Fruit fly (Drosophila melanogaster) whole organism, embryonic: ENCODE data around the gene CG34283.

Experiments used
- Atf-2 ChIP-seq: fragments of 200-800 bp; sonication (Bioruptor generic); optimal IDR thresholded peaks from 2 replicates; lab custom pipeline; 2016; ENCODE audit warnings: missing biosample characterization, missing genetic modification characterization
- Atf6 ChIP-seq: fragments of 200-800 bp; sonication (Bioruptor generic); IDR thresholded peaks from 2 replicates; pipeline ENCODE4 v1.3.6; 2022; ENCODE audit warnings: missing biosample characterization, missing genetic modification characterization
- B-H2 ChIP-seq: fragments of 200-800 bp; sonication (Bioruptor generic); optimal IDR thresholded peaks from 2 replicates; lab custom pipeline; 2018; ENCODE audit warnings: missing biosample characterization, mild to moderate bottlenecking, missing genetic modification characterization
- C15 ChIP-seq: fragments of 200-800 bp; sonication (Bioruptor generic); IDR thresholded peaks from 3 replicates; pipeline ENCODE4 v1.3.6; 2022; ENCODE audit warnings: missing biosample characterization, missing genetic modification characterization
- CG1024 ChIP-seq: fragments of 200-800 bp; sonication (Bioruptor generic); IDR thresholded peaks from 2 replicates; pipeline ENCODE4 v1.3.6; 2022; ENCODE audit warnings: missing biosample characterization, missing genetic modification characterization
- CG10979 ChIP-seq: fragments of 200-800 bp; sonication (Bioruptor generic); optimal IDR thresholded peaks from 2 replicates; lab custom pipeline; 2018; ENCODE audit warnings: missing biosample characterization, mild to moderate bottlenecking, missing genetic modification characterization, moderate library complexity
- CG12299 ChIP-seq: fragments of 200-800 bp; sonication (Bioruptor generic); optimal IDR thresholded peaks from 2 replicates; lab custom pipeline; 2018; ENCODE audit warnings: missing biosample characterization, mild to moderate bottlenecking, missing genetic modification characterization
- CG12744 ChIP-seq: fragments of 200-800 bp; sonication (Bioruptor generic); optimal IDR thresholded peaks from 2 replicates; lab custom pipeline; 2016; ENCODE audit warnings: missing biosample characterization, missing genetic modification characterization
- CG13123 ChIP-seq: fragments of 200-800 bp; sonication (Bioruptor generic); optimal IDR thresholded peaks from 2 replicates; lab custom pipeline; 2016; ENCODE audit warnings: missing biosample characterization, missing genetic modification characterization
- CG13894 ChIP-seq: fragments of 200-800 bp; sonication (Bioruptor generic); optimal IDR thresholded peaks from 3 replicates; lab custom pipeline; 2018; ENCODE audit warnings: missing biosample characterization, mild to moderate bottlenecking, missing genetic modification characterization, moderate library complexity
- CG14860 ChIP-seq: fragments of 200-800 bp; sonication (Bioruptor generic); IDR thresholded peaks from 3 replicates; pipeline ENCODE4 v1.3.6; 2022; ENCODE audit warnings: missing biosample characterization, missing genetic modification characterization; ENCODE audit not compliant: partially characterized antibody
- CG18476 ChIP-seq: fragments of 200-800 bp; sonication (Bioruptor generic); optimal IDR thresholded peaks from 2 replicates; lab custom pipeline; 2016; ENCODE audit warnings: missing biosample characterization, mild to moderate bottlenecking, missing genetic modification characterization
- CG18619 ChIP-seq: fragments of 200-800 bp; sonication (Bioruptor generic); optimal IDR thresholded peaks from 3 replicates; lab custom pipeline; 2017; ENCODE audit warnings: missing biosample characterization, mild to moderate bottlenecking, missing genetic modification characterization
- CG2712 ChIP-seq: fragments of 200-800 bp; optimal IDR thresholded peaks from 3 replicates; lab custom pipeline; 2019; ENCODE audit warnings: missing biosample characterization, mild to moderate bottlenecking, missing genetic modification characterization, moderate library complexity
- CG2875 ChIP-seq: fragments of 200-800 bp; sonication (Bioruptor generic); optimal IDR thresholded peaks from 2 replicates; lab custom pipeline; 2017; ENCODE audit warnings: missing biosample characterization, mild to moderate bottlenecking, missing genetic modification characterization, missing genetic modification reagents
- CG31224 ChIP-seq: fragments of 200-800 bp; sonication (Bioruptor generic); IDR thresholded peaks from 2 replicates; pipeline ENCODE4 v1.3.6; 2022; ENCODE audit warnings: missing biosample characterization, missing genetic modification characterization
- CG4424 ChIP-seq: fragments of 200-800 bp; sonication (Bioruptor generic); optimal IDR thresholded peaks from 3 replicates; lab custom pipeline; 2016; ENCODE audit warnings: missing biosample characterization, missing genetic modification characterization
- CG4730 ChIP-seq: fragments of 200-800 bp; sonication (Bioruptor generic); IDR thresholded peaks from 2 replicates; pipeline ENCODE4 v1.3.6; 2022; ENCODE audit warnings: missing biosample characterization, missing genetic modification characterization
- CG5953 ChIP-seq: fragments of 200-800 bp; sonication (Bioruptor generic); IDR thresholded peaks from 2 replicates; pipeline ENCODE4 v1.3.6; 2022; ENCODE audit warnings: missing biosample characterization, missing genetic modification characterization
- CG7271 ChIP-seq: fragments of 200-800 bp; sonication (Bioruptor generic); optimal IDR thresholded peaks from 2 replicates; lab custom pipeline; 2018; ENCODE audit warnings: missing biosample characterization, mild to moderate bottlenecking, missing genetic modification characterization, moderate library complexity
- CG8089 ChIP-seq: fragments of 200-800 bp; sonication (Bioruptor generic); optimal IDR thresholded peaks from 3 replicates; lab custom pipeline; 2016; ENCODE audit warnings: missing biosample characterization, missing genetic modification characterization
- CG9215 ChIP-seq: fragments of 200-800 bp; sonication (Bioruptor generic); IDR thresholded peaks from 2 replicates; pipeline ENCODE4 v1.3.6; 2022; ENCODE audit warnings: missing biosample characterization, missing genetic modification characterization
- CG9609 ChIP-seq: fragments of 200-800 bp; sonication (Bioruptor generic); optimal IDR thresholded peaks from 3 replicates; lab custom pipeline; 2016; ENCODE audit warnings: missing biosample characterization, missing genetic modification characterization
- CG9932 ChIP-seq: fragments of 200-800 bp; sonication (Bioruptor generic); IDR thresholded peaks from 2 replicates; pipeline ENCODE4 v1.3.6; 2022; ENCODE audit warnings: missing biosample characterization, missing genetic modification characterization
- Fer2 ChIP-seq: fragments of 200-800 bp; sonication (Bioruptor generic); optimal IDR thresholded peaks from 2 replicates; lab custom pipeline; 2018; ENCODE audit warnings: missing biosample characterization, mild to moderate bottlenecking, missing genetic modification characterization, moderate library complexity
- Gsc ChIP-seq: fragments of 200-800 bp; sonication (Bioruptor generic); IDR thresholded peaks from 2 replicates; pipeline ENCODE4 v1.3.6; 2022; ENCODE audit warnings: missing biosample characterization, missing genetic modification characterization
- HLH4C ChIP-seq: fragments of 200-800 bp; sonication (Bioruptor generic); IDR thresholded peaks from 3 replicates; pipeline ENCODE4 v1.3.6; 2022; ENCODE audit warnings: missing biosample characterization, missing genetic modification characterization; ENCODE audit not compliant: partially characterized antibody
- HLH54F ChIP-seq: fragments of 200-800 bp; sonication (Bioruptor generic); optimal IDR thresholded peaks from 3 replicates; lab custom pipeline; 2016; ENCODE audit warnings: missing biosample characterization, missing genetic modification characterization
- Neu2 ChIP-seq: fragments of 200-800 bp; sonication (Bioruptor generic); optimal IDR thresholded peaks from 3 replicates; lab custom pipeline; 2016; ENCODE audit warnings: missing biosample characterization, missing genetic modification characterization, borderline replicate concordance
- Oaz ChIP-seq: fragments of 200-800 bp; sonication (Bioruptor generic); IDR thresholded peaks from 2 replicates; pipeline ENCODE4 v1.3.6; 2022; ENCODE audit warnings: missing biosample characterization, missing genetic modification characterization
- Ravus ChIP-seq: fragments of 200-800 bp; sonication (Bioruptor generic); IDR thresholded peaks from 2 replicates; pipeline ENCODE4 v1.3.6; 2022; ENCODE audit warnings: missing biosample characterization, missing genetic modification characterization
- bab2 ChIP-seq: fragments of 200-800 bp; sonication (Bioruptor generic); optimal IDR thresholded peaks from 2 replicates; lab custom pipeline; 2016; ENCODE audit warnings: missing biosample characterization, missing genetic modification characterization
- chm ChIP-seq: fragments of 200-800 bp; sonication (Bioruptor generic); IDR thresholded peaks from 2 replicates; pipeline ENCODE4 v1.3.6; 2022; ENCODE audit warnings: missing biosample characterization, missing genetic modification characterization
- chn ChIP-seq: fragments of 200-800 bp; sonication (Bioruptor generic); optimal IDR thresholded peaks from 2 replicates; lab custom pipeline; 2016; ENCODE audit warnings: missing biosample characterization, missing genetic modification characterization
- disco-r ChIP-seq: fragments of 200-800 bp; sonication (Bioruptor generic); optimal IDR thresholded peaks from 2 replicates; lab custom pipeline; 2016; ENCODE audit warnings: missing biosample characterization, missing genetic modification characterization
- esg ChIP-seq: fragments of 200-800 bp; sonication (Bioruptor generic); conservative IDR thresholded peaks from 2 replicates; pipeline ENCODE4 v1.3.6; 2022; ENCODE audit warnings: missing biosample characterization, missing genetic modification characterization
- her ChIP-seq: fragments of 200-800 bp; sonication (Bioruptor generic); optimal IDR thresholded peaks from 2 replicates; lab custom pipeline; 2016; ENCODE audit warnings: missing biosample characterization, missing genetic modification characterization
- lola ChIP-seq, 3 experiments: fragments of >200 bp in 2 of 3; fragments of 200-800 bp in 1 of 3; sonication (Bioruptor generic) in 1 of 3; optimal IDR thresholded peaks; 2 replicates each; lab custom pipeline; 2017 to 2019; ENCODE audit warnings: missing biosample characterization in 3 of 3, missing genetic modification characterization in 3 of 3, mild to moderate bottlenecking in 1 of 3, moderate library complexity in 1 of 3
- oc ChIP-seq: fragments of 200-800 bp; sonication (Bioruptor generic); optimal IDR thresholded peaks from 2 replicates; lab custom pipeline; 2018; ENCODE audit warnings: missing biosample characterization, mild to moderate bottlenecking, missing genetic modification characterization, moderate library complexity
- org-1 ChIP-seq: fragments of 200-800 bp; sonication (Bioruptor generic); optimal IDR thresholded peaks from 2 replicates; lab custom pipeline; 2017; ENCODE audit warnings: missing biosample characterization, missing genetic modification characterization
- peb ChIP-seq: fragments of 200-800 bp; sonication (Bioruptor generic); IDR thresholded peaks from 2 replicates; pipeline ENCODE4 v1.3.6; 2022; ENCODE audit warnings: missing biosample characterization, missing genetic modification characterization
- pita ChIP-seq: fragments of 200-800 bp; sonication (Bioruptor generic); optimal IDR thresholded peaks from 2 replicates; lab custom pipeline; 2017; ENCODE audit warnings: missing biosample characterization, mild to moderate bottlenecking, missing genetic modification characterization
- prd ChIP-seq, 3 experiments: fragments of >200 bp in 2 of 3; fragments of 200-800 bp in 1 of 3; sonication (Bioruptor generic) in 1 of 3; optimal IDR thresholded peaks in 2 of 3; IDR thresholded peaks in 1 of 3; 2 replicates in 2 of 3; 3 replicates in 1 of 3; pipeline versions ENCODE4 v1.3.6 to Lab custom; 2017 to 2022; ENCODE audit warnings: missing biosample characterization in 1 of 3, missing genetic modification characterization in 1 of 3
- sc ChIP-seq, 3 experiments: fragments of >200 bp in 2 of 3; fragments of 200-800 bp in 1 of 3; sonication (Bioruptor generic) in 1 of 3; optimal IDR thresholded peaks; 2 replicates in 2 of 3; 3 replicates in 1 of 3; lab custom pipeline; 2017; ENCODE audit warnings: mild to moderate bottlenecking in 1 of 3, missing biosample characterization in 1 of 3, missing genetic modification characterization in 1 of 3, missing genetic modification reagents in 1 of 3
- shn ChIP-seq: fragments of 200-800 bp; sonication (Bioruptor generic); optimal IDR thresholded peaks from 3 replicates; lab custom pipeline; 2016; ENCODE audit warnings: missing biosample characterization, missing genetic modification characterization
- sr ChIP-seq: fragments of 200-800 bp; sonication (Bioruptor generic); IDR thresholded peaks from 3 replicates; pipeline ENCODE4 v1.3.6; 2022; ENCODE audit warnings: missing biosample characterization, missing genetic modification characterization
- tx ChIP-seq: fragments of 200-800 bp; sonication (Bioruptor generic); optimal IDR thresholded peaks from 2 replicates; lab custom pipeline; 2016; ENCODE audit warnings: missing biosample characterization, missing genetic modification characterization
- vfl ChIP-seq: fragments of 200-800 bp; sonication (Bioruptor generic); optimal IDR thresholded peaks from 2 replicates; lab custom pipeline; 2016; ENCODE audit warnings: missing biosample characterization, missing genetic modification characterization
- zen ChIP-seq: fragments of 200-800 bp; sonication (Bioruptor generic); optimal IDR thresholded peaks from 3 replicates; lab custom pipeline; 2018; ENCODE audit warnings: missing biosample characterization, mild to moderate bottlenecking, missing genetic modification characterization, moderate library complexity

Gene CG34283

DNA sequence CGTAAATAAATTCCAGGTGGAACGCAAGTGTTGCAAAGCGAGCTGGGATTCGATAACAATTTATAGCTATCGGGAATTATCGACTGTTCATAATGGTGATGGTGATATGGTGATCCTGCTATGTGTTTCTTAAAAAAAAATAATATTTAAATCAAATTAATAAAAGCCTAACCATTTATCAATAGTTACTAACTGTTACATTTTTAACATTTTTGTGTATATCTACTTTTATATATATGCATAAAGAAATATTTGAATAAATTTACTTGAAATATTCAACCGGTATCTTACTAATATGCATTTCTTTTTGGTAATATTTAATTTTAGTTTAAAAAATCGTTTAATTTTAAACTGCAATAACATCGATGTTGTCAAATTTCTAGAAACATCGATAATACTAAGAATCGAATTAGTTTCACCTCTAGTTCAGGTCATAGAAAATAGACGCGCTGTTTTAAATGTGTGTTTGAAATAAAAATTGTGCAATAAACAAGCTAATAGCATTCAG lies 23.6 kb upstream of the CG34283 start, which contains the start of the genes PGS1 and gwl (continued):
- TF ChIP-seq sc (optimal IDR thresholded peaks at IDR 0.05; lab: Kevin White, UChicago) (no peak), sc (GFP tag; optimal IDR thresholded peaks at IDR 0.05; lab: Kevin White, UChicago) (peak; percentile 40), Neu2 (GFP tag; lab: Kevin White, UChicago) (no peak), CG9932 (peak; percentile 91), CG31224 (GFP tag; lab: Robert Waterston, UW) (peak; percentile 68), CG4424 (GFP tag; lab: Kevin White, UChicago) (peak; percentile 78), CG18619 (peak; percentile 54), B-H2 (GFP tag; lab: Kevin White, UChicago) (peak; percentile 68), oc (tag; lab: Kevin White, UChicago) (no peak), prd (optimal IDR thresholded peaks at IDR 0.05; lab: Kevin White, UChicago) (no peak), prd (GFP tag; IDR thresholded peaks at IDR 0.05; lab: Robert Waterston, UW) (peak; percentile 87), vfl (GFP tag; lab: Kevin White, UChicago) (peak; percentile 28), CG2712 (tag; lab: Kevin White, UChicago) (peak; percentile 74), CG13123 (GFP tag; lab: Kevin White, UChicago) (peak; percentile 60), zen (tag; lab: Kevin White, UChicago) (peak; percentile 51), CG12299 (tag; lab: Kevin White, UChicago) (peak; percentile 67), Fer2 (tag; lab: Kevin White, UChicago) (peak; percentile 58), tx (no peak), Ravus (GFP tag; lab: Robert Waterston, UW) (peak; percentile 28; the same call in 1 of the 2 replicates), CG12744 (GFP tag; lab: Kevin White, UChicago) (peak; percentile 16), shn (GFP tag; lab: Kevin White, UChicago) (no peak), esg (GFP tag; lab: Robert Waterston, UW) (peak; percentile 84), C15 (GFP tag; lab: Robert Waterston, UW) (0 out of 3 replicates have a peak, but pooled peaks have one; percentile 39), chn (GFP tag; lab: Kevin White, UChicago) (peak; percentile 16), CG5953 (0 out of 2 replicates have a peak, but pooled peaks have one; percentile 28), org-1 (GFP tag; lab: Kevin White, UChicago) (no peak), HLH54F (peak; percentile 54), her (GFP tag; lab: Kevin White, UChicago) (no peak), disco-r (GFP tag; lab: Kevin White, UChicago) (no peak), CG1024 (peak; percentile 58), CG7271 (no peak), sr (GFP tag; lab: Robert Waterston, UW) (no peak), Atf-2 (GFP tag; lab: Kevin White, UChicago) (peak; percentile 3), CG8089 (GFP tag; lab: Kevin White, UChicago) (no peak), Atf6 (GFP tag; lab: Robert Waterston, UW) (peak; percentile 81), CG4730 (GFP tag; lab: Robert Waterston, UW) (peak; percentile 81), CG10979 (tag; lab: Kevin White, UChicago) (peak; percentile 66), CG2875 (peak; percentile 9), pita (GFP tag; lab: Kevin White, UChicago) (no peak), Gsc (GFP tag; lab: Robert Waterston, UW) (peak; percentile 12; the same call in 1 of the 2 replicates), CG9609 (GFP tag; lab: Kevin White, UChicago) (peak; percentile 25), CG18476 (GFP tag; lab: Kevin White, UChicago) (peak; percentile 25), bab2 (GFP tag; lab: Kevin White, UChicago) (peak; percentile 63), peb (GFP tag; lab: Robert Waterston, UW) (no peak), CG13894 (tag; lab: Kevin White, UChicago) (no peak), Oaz (GFP tag; lab: Robert Waterston, UW) (peak; percentile 66), chm (GFP tag; lab: Robert Waterston, UW) (peak; percentile 33; the same call in 1 of the 2 replicates), lola (GFP tag; optimal IDR thresholded peaks at IDR 0.05; lab: Kevin White, UChicago) (peak in 1 of 3 experiments; percentile 83), CG14860 (peak; percentile 44; the same call in 2 of the 3 replicates), HLH4C (GFP tag; lab: Robert Waterston, UW) (peak; percentile 37; the same call in 1 of the 3 replicates), CG9215 (peak; percentile 75)
